Fruit fly (Drosophila melanogaster) whole organism, embryonic: ENCODE results near the gene bbg.
A peak's percentile ranks its signal among the peaks of the same experiment; 100 is the strongest.

Source experiments
- Bgb ChIP-seq: fragments of 200-800 bp; sonication (Bioruptor generic); IDR thresholded peaks from 2 replicates; pipeline ENCODE4 v1.3.6; 2022; ENCODE audit warnings: missing biosample characterization, missing genetic modification characterization; ENCODE audit not compliant: partially characterized antibody
- CG10147 ChIP-seq: fragments of 200-800 bp; sonication (Bioruptor generic); optimal IDR thresholded peaks from 2 replicates; lab custom pipeline; 2019; ENCODE audit warnings: missing biosample characterization, mild to moderate bottlenecking, missing genetic modification characterization, moderate library complexity
- CG10431 ChIP-seq: fragments of 200-800 bp; sonication (Bioruptor generic); optimal IDR thresholded peaks from 3 replicates; lab custom pipeline; 2018; ENCODE audit warnings: missing biosample characterization, mild to moderate bottlenecking, missing genetic modification characterization
- CG10543 ChIP-seq: fragments of 200-800 bp; sonication (Bioruptor generic); optimal IDR thresholded peaks from 3 replicates; lab custom pipeline; 2017; ENCODE audit warnings: missing biosample characterization, mild to moderate bottlenecking, missing genetic modification characterization, moderate library complexity
- CG11085 ChIP-seq: fragments of 200-800 bp; sonication (Bioruptor generic); IDR thresholded peaks from 2 replicates; pipeline ENCODE4 v1.3.6; 2022; ENCODE audit warnings: missing biosample characterization, missing genetic modification characterization
- CG13775 ChIP-seq: fragments of 200-800 bp; sonication (Bioruptor generic); optimal IDR thresholded peaks from 3 replicates; lab custom pipeline; 2017; ENCODE audit warnings: missing biosample characterization, mild to moderate bottlenecking, missing genetic modification characterization
- CG15073 ChIP-seq: fragments of 200-800 bp; sonication (Bioruptor generic); optimal IDR thresholded peaks from 2 replicates; lab custom pipeline; 2016; ENCODE audit warnings: missing biosample characterization, missing genetic modification characterization
- CG31224 ChIP-seq: fragments of 200-800 bp; sonication (Bioruptor generic); IDR thresholded peaks from 2 replicates; pipeline ENCODE4 v1.3.6; 2022; ENCODE audit warnings: missing biosample characterization, missing genetic modification characterization
- CG3163 ChIP-seq: fragments of 200-800 bp; sonication (Bioruptor generic); optimal IDR thresholded peaks from 3 replicates; lab custom pipeline; 2016; ENCODE audit warnings: missing biosample characterization, missing genetic modification characterization
- CG3407 ChIP-seq: fragments of 200-800 bp; sonication (Bioruptor generic); optimal IDR thresholded peaks from 2 replicates; lab custom pipeline; 2018; ENCODE audit warnings: missing biosample characterization, mild to moderate bottlenecking, missing genetic modification characterization
- CG6254 ChIP-seq: fragments of 200-800 bp; sonication (Bioruptor generic); optimal IDR thresholded peaks from 3 replicates; lab custom pipeline; 2017; ENCODE audit warnings: mild to moderate bottlenecking, missing biosample characterization, missing genetic modification reagents, missing genetic modification characterization
- CG6272 ChIP-seq: fragments of 200-800 bp; sonication (Bioruptor generic); IDR thresholded peaks from 2 replicates; pipeline ENCODE4 v1.3.6; 2022; ENCODE audit warnings: missing biosample characterization, missing genetic modification characterization
- CG6813 ChIP-seq: fragments of 200-800 bp; sonication (Bioruptor generic); optimal IDR thresholded peaks from 2 replicates; lab custom pipeline; 2017; ENCODE audit warnings: missing biosample characterization, missing genetic modification characterization, mild to moderate bottlenecking, moderate library complexity, missing genetic modification reagents
- CG7745 ChIP-seq: fragments of 200-800 bp; sonication (Bioruptor generic); optimal IDR thresholded peaks from 2 replicates; lab custom pipeline; 2018; ENCODE audit warnings: missing biosample characterization, mild to moderate bottlenecking, missing genetic modification characterization, moderate library complexity
- CG8765 ChIP-seq: fragments of 200-800 bp; sonication (Bioruptor generic); IDR thresholded peaks from 2 replicates; pipeline ENCODE4 v1.3.6; 2022; ENCODE audit warnings: missing biosample characterization, missing genetic modification characterization
- D19A ChIP-seq: fragments of 200-800 bp; optimal IDR thresholded peaks from 3 replicates; lab custom pipeline; 2019; ENCODE audit warnings: missing biosample characterization, mild to moderate bottlenecking, missing genetic modification characterization, moderate library complexity
- D19B ChIP-seq: fragments of 200-800 bp; sonication (Bioruptor generic); optimal IDR thresholded peaks from 2 replicates; lab custom pipeline; 2017; ENCODE audit warnings: missing biosample characterization, mild to moderate bottlenecking, missing genetic modification characterization
- Deaf1 ChIP-seq: fragments of 200-800 bp; optimal IDR thresholded peaks from 3 replicates; lab custom pipeline; 2019; ENCODE audit warnings: missing biosample characterization, mild to moderate bottlenecking, missing genetic modification characterization, moderate library complexity
- Fer1 ChIP-seq: fragments of 200-800 bp; sonication (Bioruptor generic); optimal IDR thresholded peaks from 2 replicates; lab custom pipeline; 2017; ENCODE audit warnings: missing biosample characterization, mild to moderate bottlenecking, missing genetic modification characterization
- H2.0 ChIP-seq: fragments of 200-800 bp; sonication (Bioruptor generic); IDR thresholded peaks from 2 replicates; pipeline ENCODE4 v1.3.6; 2022; ENCODE audit warnings: missing biosample characterization, missing genetic modification characterization
- Hmx ChIP-seq: fragments of 200-800 bp; sonication (Bioruptor generic); optimal IDR thresholded peaks from 2 replicates; lab custom pipeline; 2016; ENCODE audit warnings: missing biosample characterization, missing genetic modification characterization
- Lhr ChIP-seq: fragments of 200-800 bp; sonication (Bioruptor generic); optimal IDR thresholded peaks from 3 replicates; lab custom pipeline; 2017; ENCODE audit warnings: mild to moderate bottlenecking, missing biosample characterization, missing genetic modification reagents, missing genetic modification characterization
- NC2β ChIP-seq: fragments of 200-800 bp; sonication (Bioruptor generic); optimal IDR thresholded peaks from 2 replicates; lab custom pipeline; 2016; ENCODE audit warnings: missing biosample characterization, missing genetic modification characterization
- Ptx1 ChIP-seq: fragments of 200-800 bp; sonication (Bioruptor generic); IDR thresholded peaks from 2 replicates; pipeline ENCODE4 v1.3.6; 2022; ENCODE audit warnings: missing biosample characterization, missing genetic modification characterization
- Rfx ChIP-seq: fragments of 200-800 bp; sonication (Bioruptor generic); IDR thresholded peaks from 2 replicates; pipeline ENCODE4 v1.3.6; 2022; ENCODE audit warnings: missing biosample characterization, missing genetic modification characterization
- Sin3A ChIP-seq: fragments of >200 bp; optimal IDR thresholded peaks from 2 replicates; lab custom pipeline; 2018
- Six4 ChIP-seq: fragments of 200-800 bp; sonication (Bioruptor generic); optimal IDR thresholded peaks from 2 replicates; lab custom pipeline; 2016; ENCODE audit warnings: missing biosample characterization, missing genetic modification characterization
- Sry-δ ChIP-seq: fragments of 200-800 bp; sonication (Bioruptor generic); optimal IDR thresholded peaks from 2 replicates; lab custom pipeline; 2016; ENCODE audit warnings: missing biosample characterization, missing genetic modification characterization
- Ssrp ChIP-seq: fragments of 200-800 bp; sonication (Bioruptor generic); optimal IDR thresholded peaks from 2 replicates; lab custom pipeline; 2018; ENCODE audit warnings: missing biosample characterization, mild to moderate bottlenecking, missing genetic modification characterization, moderate library complexity
- Tbp ChIP-seq: fragments of >200 bp; optimal IDR thresholded peaks from 2 replicates; lab custom pipeline; 2018; ENCODE audit warnings: missing biosample characterization, missing genetic modification characterization
- Usf ChIP-seq: fragments of 200-800 bp; sonication (Bioruptor generic); optimal IDR thresholded peaks from 2 replicates; lab custom pipeline; 2017; ENCODE audit warnings: missing genotype, missing biosample characterization, missing genetic modification characterization
- YL-1 ChIP-seq: fragments of 200-800 bp; sonication (Bioruptor generic); optimal IDR thresholded peaks from 3 replicates; lab custom pipeline; 2017; ENCODE audit warnings: missing biosample characterization, mild to moderate bottlenecking, missing genetic modification characterization
- crol ChIP-seq: fragments of 200-800 bp; sonication (Bioruptor generic); IDR thresholded peaks from 2 replicates; pipeline ENCODE4 v1.3.6; 2022; ENCODE audit warnings: missing biosample characterization, missing genetic modification characterization
- dimm ChIP-seq: fragments of 200-800 bp; sonication (Bioruptor generic); IDR thresholded peaks from 2 replicates; pipeline ENCODE4 v1.3.6; 2022; ENCODE audit warnings: missing biosample characterization, missing genetic modification characterization
- dpn ChIP-seq, 2 experiments: fragments of 200-800 bp; sonication (Bioruptor generic); optimal IDR thresholded peaks; 3 replicates each; lab custom pipeline; 2016; ENCODE audit warnings: missing biosample characterization in 2 of 2, missing genetic modification characterization in 2 of 2
- ewg ChIP-seq: fragments of 200-800 bp; sonication (Bioruptor generic); optimal IDR thresholded peaks from 3 replicates; lab custom pipeline; 2017; ENCODE audit warnings: mild to moderate bottlenecking, missing biosample characterization, missing genetic modification reagents, missing genetic modification characterization
- fd96Cb ChIP-seq: fragments of 200-800 bp; sonication (Bioruptor generic); optimal IDR thresholded peaks from 2 replicates; lab custom pipeline; 2018; ENCODE audit warnings: missing biosample characterization, mild to moderate bottlenecking, missing genetic modification characterization, moderate library complexity
- gro ChIP-seq: fragments of 200-800 bp; sonication (Bioruptor generic); optimal IDR thresholded peaks from 2 replicates; lab custom pipeline; 2016; ENCODE audit warnings: missing biosample characterization, missing genetic modification characterization
- her ChIP-seq: fragments of 200-800 bp; sonication (Bioruptor generic); optimal IDR thresholded peaks from 2 replicates; lab custom pipeline; 2016; ENCODE audit warnings: missing biosample characterization, missing genetic modification characterization
- hth ChIP-seq: fragments of >200 bp; optimal IDR thresholded peaks from 2 replicates; lab custom pipeline; 2017; ENCODE audit warnings: inconsistent platforms
- jing ChIP-seq: fragments of 200-800 bp; sonication (Bioruptor generic); optimal IDR thresholded peaks from 2 replicates; lab custom pipeline; 2018; ENCODE audit warnings: missing biosample characterization, mild to moderate bottlenecking, missing genetic modification characterization
- jumu ChIP-seq: fragments of 200-800 bp; sonication (Bioruptor generic); optimal IDR thresholded peaks from 3 replicates; lab custom pipeline; 2016; ENCODE audit warnings: missing biosample characterization, missing genetic modification characterization
- lilli ChIP-seq: fragments of 200-800 bp; sonication (Bioruptor generic); optimal IDR thresholded peaks from 3 replicates; lab custom pipeline; 2016; ENCODE audit warnings: missing biosample characterization, missing genetic modification characterization
- mirr ChIP-seq: fragments of 200-800 bp; sonication (Bioruptor generic); optimal IDR thresholded peaks from 3 replicates; lab custom pipeline; 2018; ENCODE audit warnings: missing biosample characterization, mild to moderate bottlenecking, missing genetic modification characterization
- pan ChIP-seq, 4 experiments: fragments of >200 bp in 3 of 4; fragments of 200-800 bp in 1 of 4; sonication (Bioruptor generic) in 1 of 4; optimal IDR thresholded peaks in 3 of 4; IDR thresholded peaks in 1 of 4; 2 replicates each; pipeline versions ENCODE4 v1.3.6 to Lab custom; 2017 to 2022; ENCODE audit warnings: missing biosample characterization in 2 of 4, missing genetic modification characterization in 2 of 4, mixed read lengths in 1 of 4
- repo ChIP-seq: fragments of 200-800 bp; sonication (Bioruptor generic); optimal IDR thresholded peaks from 2 replicates; lab custom pipeline; 2016; ENCODE audit warnings: missing biosample characterization, missing genetic modification characterization
- sens ChIP-seq: fragments of 200-800 bp; sonication (Bioruptor generic); peaks from one replicate; lab custom pipeline; 2016; ENCODE audit warnings: missing biosample characterization, missing genetic modification characterization
- seq ChIP-seq: fragments of 200-800 bp; sonication (Bioruptor generic); IDR thresholded peaks from 2 replicates; pipeline ENCODE4 v1.3.6; 2022; ENCODE audit warnings: missing biosample characterization, missing genetic modification characterization
- sim ChIP-seq: fragments of 200-800 bp; sonication (Bioruptor generic); IDR thresholded peaks from 2 replicates; pipeline ENCODE4 v1.3.6; 2022; ENCODE audit warnings: missing biosample characterization, missing genetic modification characterization
- sisA ChIP-seq: fragments of 200-800 bp; sonication (Bioruptor generic); IDR thresholded peaks from 2 replicates; pipeline ENCODE4 v1.3.6; 2022; ENCODE audit warnings: missing biosample characterization, missing genetic modification characterization
- ssp ChIP-seq: fragments of 200-800 bp; sonication (Bioruptor generic); IDR thresholded peaks from 2 replicates; pipeline ENCODE4 v1.3.6; 2022; ENCODE audit warnings: missing biosample characterization, missing genetic modification characterization
- zen2 ChIP-seq: fragments of 200-800 bp; sonication (Bioruptor generic); IDR thresholded peaks from 3 replicates; pipeline ENCODE4 v1.3.6; 2022; ENCODE audit warnings: missing biosample characterization, missing genetic modification characterization; ENCODE audit not compliant: partially characterized antibody

bbg gene

DNA sequence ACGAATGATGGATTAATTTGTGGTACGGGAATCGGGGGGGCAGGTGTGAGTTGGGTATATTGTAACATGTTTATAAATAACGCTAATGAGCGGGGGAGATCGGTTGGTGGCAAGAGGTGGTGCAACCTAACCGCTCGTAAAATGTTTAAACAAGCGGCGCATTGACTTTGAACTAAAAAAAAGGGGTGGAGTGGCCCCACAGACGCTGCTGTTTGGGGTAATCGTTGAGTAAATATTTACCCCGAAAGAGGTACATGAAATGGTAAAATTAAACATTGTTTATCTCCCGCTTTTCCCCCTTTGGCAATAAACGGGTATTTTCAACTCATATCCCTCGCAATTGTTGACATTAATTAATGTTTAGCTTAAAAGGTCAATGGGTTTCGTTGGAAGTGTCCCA lies 170.0 kb downstream of the bbg start (continued):
- TF ChIP-seq her (no peak), CG15073 (GFP tag; lab: Kevin White, UChicago) (no peak), CG6272 (GFP tag; lab: Robert Waterston, UW) (no peak), repo (GFP tag; lab: Kevin White, UChicago) (no peak), Ssrp (tag; lab: Kevin White, UChicago) (no peak), Six4 (GFP tag; lab: Kevin White, UChicago) (no peak), CG13775 (GFP tag; lab: Kevin White, UChicago) (no peak), Bgb (GFP tag; lab: Robert Waterston, UW) (no peak), Lhr (peak; percentile 60), lilli (GFP tag; lab: Kevin White, UChicago) (no peak), CG6813 (GFP tag; lab: Kevin White, UChicago) (peak; percentile 81), pan (optimal IDR thresholded peaks at IDR 0.05; lab: Kevin White, UChicago) (no peak), pan (GFP tag; optimal IDR thresholded peaks at IDR 0.05 in 1 of 2, IDR thresholded peaks at IDR 0.05 in 1 of 2) (peak in 1 of 2 experiments; percentile 70), dpn (GFP tag; optimal IDR thresholded peaks at IDR 0.05; lab: Kevin White, UChicago) (no peak), Ptx1 (GFP tag; lab: Robert Waterston, UW) (peak; percentile 27; the same call in 1 of the 2 replicates), Sin3A (no peak), Deaf1 (no peak), hth (lab: Kevin White, UChicago) (no peak), crol (GFP tag; lab: Robert Waterston, UW) (peak; percentile 91), ewg (GFP tag; lab: Kevin White, UChicago) (peak; percentile 43), Usf (GFP tag; lab: Kevin White, UChicago) (no peak), Rfx (GFP tag; lab: Robert Waterston, UW) (no peak), CG10543 (GFP tag; lab: Kevin White, UChicago) (peak; percentile 77), H2.0 (GFP tag; lab: Robert Waterston, UW) (no peak; the same call in 1 of the 2 replicates), Fer1 (GFP tag; lab: Kevin White, UChicago) (peak; percentile 42), sim (no peak), CG7745 (peak; percentile 95), sens (peak; percentile 80), CG10431 (GFP tag; lab: Kevin White, UChicago) (peak; percentile 81), Hmx (no peak), CG10147 (no peak), YL-1 (peak; percentile 45), zen2 (GFP tag; lab: Robert Waterston, UW) (no peak), dimm (GFP tag; lab: Robert Waterston, UW) (no peak), CG6254 (GFP tag; lab: Kevin White, UChicago) (peak; percentile 75), D19A (tag; lab: Kevin White, UChicago) (peak; percentile 54), seq (GFP tag; lab: Robert Waterston, UW) (peak; percentile 8; the same call in 1 of the 2 replicates), CG3407 (GFP tag; lab: Kevin White, UChicago) (peak; percentile 82), CG3163 (GFP tag; lab: Kevin White, UChicago) (no peak), CG31224 (GFP tag; lab: Robert Waterston, UW) (no peak), fd96Cb (tag; lab: Kevin White, UChicago) (peak; percentile 21), sisA (GFP tag; lab: Robert Waterston, UW) (no peak), jing (GFP tag; lab: Kevin White, UChicago) (no peak), ssp (GFP tag; lab: Robert Waterston, UW) (no peak), jumu (GFP tag; lab: Kevin White, UChicago) (no peak), CG11085 (GFP tag; lab: Robert Waterston, UW) (no peak), gro (GFP tag; lab: Kevin White, UChicago) (peak; percentile 30), Sry-δ (GFP tag; lab: Kevin White, UChicago) (no peak), D19B (GFP tag; lab: Kevin White, UChicago) (no peak), mirr (GFP tag; lab: Kevin White, UChicago) (peak; percentile 26), Tbp (GFP tag; lab: Kevin White, UChicago) (no peak), NC2β (no peak), CG8765 (GFP tag; lab: Robert Waterston, UW) (no peak)
